Worm (Caenorhabditis elegans) whole organism, midembryonic: ENCODE measurements around the gene fezf-1.

Source experiments
- T22C8.4 ChIP-seq: fragments of 200-800 bp; sonication (Bioruptor generic); IDR thresholded peaks from 2 replicates; pipeline ENCODE4 v1.3.6; 2022; ENCODE audit warnings: missing genetic modification characterization, missing compliant biosample characterization
- cog-1 ChIP-seq: sonication (generic microtip); optimal IDR thresholded peaks from 2 replicates; lab custom pipeline; 2016; ENCODE audit warnings: missing genetic modification characterization, missing compliant biosample characterization
- flt-1 ChIP-seq: fragments of 200-800 bp; sonication (Bioruptor generic); IDR thresholded peaks from 2 replicates; pipeline ENCODE4 v1.3.6; 2022; ENCODE audit warnings: missing genetic modification characterization, missing compliant biosample characterization
- klf-2 ChIP-seq: fragments of 200-800 bp; sonication (Bioruptor generic); conservative IDR thresholded peaks from 2 replicates; pipeline ENCODE4 v1.3.6; 2022; ENCODE audit warnings: missing genetic modification reagents, missing genetic modification characterization, missing compliant biosample characterization
- med-1 ChIP-seq: sonication (generic microtip); optimal IDR thresholded peaks from 2 replicates; lab custom pipeline; 2017; ENCODE audit warnings: missing genetic modification characterization, mild to moderate bottlenecking, missing compliant biosample characterization, antibody characterized with exemption, missing genetic modification reagents; ENCODE audit not compliant: insufficient read depth
- ref-1 ChIP-seq: fragments of 200-800 bp; sonication (Bioruptor generic); conservative IDR thresholded peaks from 2 replicates; pipeline ENCODE4 v1.3.6; 2022; ENCODE audit warnings: missing genetic modification reagents, missing genetic modification characterization, missing compliant biosample characterization
- tab-1 ChIP-seq: fragments of 200-800 bp; sonication (Bioruptor generic); IDR thresholded peaks from 2 replicates; pipeline ENCODE4 v1.3.6; 2022; ENCODE audit warnings: missing genetic modification characterization, missing compliant biosample characterization
- ztf-23 ChIP-seq: fragments of 200-800 bp; sonication (Bioruptor generic); IDR thresholded peaks from 2 replicates; pipeline ENCODE4 v1.3.6; 2022; ENCODE audit warnings: missing genetic modification reagents, missing genetic modification characterization, missing compliant biosample characterization
- ztf-29 ChIP-seq: fragments of 200-800 bp; sonication (Bioruptor generic); IDR thresholded peaks from 2 replicates; pipeline ENCODE4 v1.3.6; 2022; ENCODE audit warnings: missing genetic modification reagents, missing genetic modification characterization, missing compliant biosample characterization

The fezf-1 gene

DNA sequence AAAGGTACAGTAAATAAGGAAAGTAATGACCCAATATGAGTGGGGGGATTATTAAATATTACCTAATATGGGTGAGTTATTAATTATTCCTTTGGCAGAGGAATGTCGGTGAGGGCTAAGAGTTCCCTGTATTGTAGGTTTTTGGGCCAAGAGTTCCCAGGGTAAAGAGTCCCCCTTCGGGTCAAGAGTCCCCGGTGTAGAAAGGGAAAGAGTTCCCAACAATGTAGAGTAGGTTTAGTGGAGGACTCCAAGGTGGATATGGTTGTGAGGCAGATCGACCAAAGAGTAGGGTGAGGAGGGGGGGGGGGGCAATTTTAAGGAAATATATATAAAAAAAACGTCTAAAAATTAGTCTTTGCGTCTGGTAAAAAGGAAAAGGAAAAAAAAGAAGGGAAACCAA lies 9.0 kb upstream of the fezf-1 start:
- TF ChIP-seq ztf-23 (GFP tag; lab: Robert Waterston, UW) (no peak), med-1 (GFP tag; lab: Kevin White, UChicago) (no peak), tab-1 (GFP tag; lab: Robert Waterston, UW) (no peak), flt-1 (no peak), T22C8.4 (GFP tag; lab: Robert Waterston, UW) (no peak), ztf-29 (GFP tag; lab: Robert Waterston, UW) (no peak), cog-1 (tag; lab: Kevin White, UChicago) (no peak), klf-2 (GFP tag; lab: Robert Waterston, UW) (no peak), ref-1 (GFP tag; lab: Robert Waterston, UW) (no peak)

DNA sequence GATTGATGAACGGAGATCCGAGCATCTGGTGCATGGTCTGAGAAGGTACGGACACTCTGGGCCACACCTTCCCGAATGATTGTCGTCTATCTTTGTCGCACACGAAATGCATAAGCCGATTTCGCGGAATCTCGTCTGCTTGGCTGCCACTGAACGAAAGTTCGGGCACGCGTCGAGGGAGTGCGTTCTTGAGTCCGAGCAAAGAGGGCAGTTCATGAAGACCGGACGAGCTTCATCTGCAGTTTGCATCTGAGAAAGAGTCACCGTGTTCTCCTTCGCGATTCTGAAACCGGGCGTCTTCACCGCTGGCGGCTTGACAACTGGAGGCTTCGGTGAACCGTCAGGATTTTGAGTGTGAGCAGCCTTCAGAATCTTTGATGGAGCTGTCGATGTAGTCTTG lies 7.7 kb upstream of the fezf-1 start:
- TF ChIP-seq tab-1 (GFP tag; lab: Robert Waterston, UW): no peak
- no peak for TF ChIP-seq ztf-23 (GFP tag; lab: Robert Waterston, UW)
- TF ChIP-seq cog-1 (tag; lab: Kevin White, UChicago): no peak
- TF ChIP-seq med-1 (GFP tag; lab: Kevin White, UChicago): no peak
- no peak for TF ChIP-seq klf-2 (GFP tag; lab: Robert Waterston, UW)
- TF ChIP-seq flt-1: no peak
- no peak for TF ChIP-seq T22C8.4 (GFP tag; lab: Robert Waterston, UW)
- TF ChIP-seq ztf-29 (GFP tag; lab: Robert Waterston, UW): no peak
- no peak for TF ChIP-seq ref-1 (GFP tag; lab: Robert Waterston, UW)

DNA sequence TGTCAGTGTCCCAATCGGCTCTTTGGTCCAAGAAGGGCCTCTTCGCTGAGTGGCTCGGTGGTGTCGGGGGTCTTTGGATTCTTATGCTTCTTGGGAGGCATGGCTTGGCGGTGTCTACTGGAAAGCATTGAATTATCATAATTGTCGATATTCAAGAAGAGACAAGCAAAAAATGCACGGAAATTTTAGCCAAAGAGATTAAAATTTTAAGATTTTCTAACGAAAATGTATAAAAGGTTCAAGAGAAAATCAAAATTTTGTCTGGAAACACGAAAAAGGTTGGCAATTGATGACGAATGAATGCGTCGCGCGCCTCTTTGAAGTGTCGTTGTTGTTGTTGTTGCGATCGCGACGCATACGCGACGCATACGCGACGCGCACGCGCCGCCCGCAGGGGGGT lies 5.0 kb upstream of the fezf-1 start, which contains the start of gene Y38H8A.12:
Gene Y38H8A.12 (minus strand): TSS at position 101 of the 400 bp plus-strand sequence.
- no peak for TF ChIP-seq ztf-23 (GFP tag; lab: Robert Waterston, UW)
- TF ChIP-seq klf-2 (GFP tag; lab: Robert Waterston, UW): no peak
- TF ChIP-seq ztf-29 (GFP tag; lab: Robert Waterston, UW): no peak
- no peak for TF ChIP-seq flt-1
- TF ChIP-seq ref-1 (GFP tag; lab: Robert Waterston, UW): no peak
- no peak for TF ChIP-seq cog-1 (tag; lab: Kevin White, UChicago)
- TF ChIP-seq med-1 (GFP tag; lab: Kevin White, UChicago): no peak
- TF ChIP-seq tab-1 (GFP tag; lab: Robert Waterston, UW): no peak
- no peak for TF ChIP-seq T22C8.4 (GFP tag; lab: Robert Waterston, UW)

DNA sequence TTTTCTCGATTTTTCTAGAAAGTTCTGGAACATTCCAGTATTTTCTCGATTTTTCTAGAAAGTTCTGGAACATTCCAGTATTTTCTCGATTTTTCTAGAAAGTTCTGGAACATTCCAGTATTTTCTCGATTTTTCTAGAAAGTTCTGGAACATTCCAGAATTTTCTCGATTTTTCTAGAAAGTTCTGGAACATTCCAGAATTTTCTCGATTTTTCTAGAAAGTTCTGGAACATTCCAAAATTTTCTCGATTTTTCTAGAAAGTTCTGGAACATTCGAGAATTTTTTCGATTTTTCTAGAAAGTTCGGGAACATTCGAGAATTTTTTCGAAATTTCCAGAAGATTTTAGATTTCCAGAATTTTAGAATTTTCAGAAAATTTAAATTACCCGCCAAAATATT lies 2.0 kb upstream of the fezf-1 start:
- TF ChIP-seq flt-1 (peak; percentile 89), ref-1 (GFP tag; lab: Robert Waterston, UW) (peak; percentile 50; the same call in 1 of the 2 replicates)

DNA sequence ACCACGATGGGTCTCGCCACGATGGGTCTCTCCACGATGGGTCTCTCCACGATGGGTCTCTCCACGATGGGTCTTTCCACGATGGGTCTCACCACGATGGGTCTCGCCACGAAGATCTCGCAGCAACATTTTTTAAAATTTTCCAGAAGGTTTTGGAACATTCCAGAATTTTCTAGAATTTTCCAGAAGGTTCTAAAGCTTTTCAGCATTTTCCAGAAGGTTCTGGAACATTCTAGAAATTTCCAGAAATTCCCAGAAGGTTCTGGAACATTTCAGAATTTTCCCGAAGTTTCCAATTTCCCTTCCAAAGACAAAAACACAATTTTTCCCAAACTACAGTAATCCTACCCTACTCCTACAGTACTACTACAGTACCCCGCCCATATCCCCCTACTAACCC lies 1.3 kb upstream of the fezf-1 start:
- 0 out of 2 replicates have a peak, but pooled peaks have one; percentile 5 for TF ChIP-seq flt-1

DNA sequence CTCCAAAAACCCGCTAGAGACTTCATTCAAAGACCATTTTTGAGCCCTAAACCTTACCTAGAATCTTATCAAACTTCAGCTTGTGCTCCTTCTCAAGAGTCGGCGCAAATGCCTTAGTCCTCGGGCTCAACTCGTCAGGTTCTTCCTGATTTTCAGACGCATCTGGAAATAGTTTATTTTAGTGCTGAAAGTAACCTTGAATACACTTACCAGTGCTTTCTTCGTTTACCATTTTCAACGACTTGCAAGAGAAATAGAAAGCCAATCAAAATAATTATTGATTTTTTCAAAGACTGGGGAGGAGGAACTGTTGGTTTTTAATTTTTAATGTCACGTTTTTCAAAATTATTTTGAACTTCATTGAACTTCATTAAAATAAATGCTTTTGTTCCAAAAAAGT lies 6.1 kb downstream of the fezf-1 start, which contains the start of the genes ttbk-8.1 and Y38H8A.4:
Gene ttbk-8.1 (plus strand): TSS at position 301 of the 400 bp plus-strand sequence.
Gene Y38H8A.4 (minus strand): TSS at position 366 of the 400 bp plus-strand sequence.
- TF ChIP-seq ref-1 (GFP tag; lab: Robert Waterston, UW): no peak
- TF ChIP-seq klf-2 (GFP tag; lab: Robert Waterston, UW): no peak
- no peak for TF ChIP-seq ztf-29 (GFP tag; lab: Robert Waterston, UW)

DNA sequence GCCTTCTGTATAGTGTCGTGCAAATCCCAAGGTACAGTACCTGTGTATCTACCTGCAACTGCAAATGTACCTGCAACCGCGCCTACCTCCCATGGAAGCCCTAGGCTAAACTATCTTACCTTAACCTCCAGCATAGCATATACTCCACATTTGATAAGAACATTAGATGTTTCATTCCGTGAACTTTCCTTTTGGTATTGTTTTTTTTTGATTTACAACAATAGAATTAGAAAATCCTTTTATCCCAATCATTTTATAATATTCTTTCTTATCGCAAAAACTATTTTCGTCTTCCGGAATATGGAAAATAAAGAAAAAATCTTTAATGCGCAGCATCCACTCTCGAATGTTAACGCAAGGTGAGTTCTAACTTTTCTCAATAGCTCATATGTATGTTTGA lies 8.2 kb downstream of the fezf-1 start, which contains the start of gene Y38H8A.2:
Gene Y38H8A.2 (plus strand): TSS at position 301 of the 400 bp plus-strand sequence.
- TF ChIP-seq flt-1: no peak
- no peak for TF ChIP-seq cog-1 (tag; lab: Kevin White, UChicago)
- TF ChIP-seq med-1 (GFP tag; lab: Kevin White, UChicago): no peak
- TF ChIP-seq klf-2 (GFP tag; lab: Robert Waterston, UW): no peak
- TF ChIP-seq tab-1 (GFP tag; lab: Robert Waterston, UW): no peak
- TF ChIP-seq ztf-29 (GFP tag; lab: Robert Waterston, UW): no peak
- no peak for TF ChIP-seq ref-1 (GFP tag; lab: Robert Waterston, UW)
- TF ChIP-seq ztf-23 (GFP tag; lab: Robert Waterston, UW): no peak
- TF ChIP-seq T22C8.4 (GFP tag; lab: Robert Waterston, UW): no peak

DNA sequence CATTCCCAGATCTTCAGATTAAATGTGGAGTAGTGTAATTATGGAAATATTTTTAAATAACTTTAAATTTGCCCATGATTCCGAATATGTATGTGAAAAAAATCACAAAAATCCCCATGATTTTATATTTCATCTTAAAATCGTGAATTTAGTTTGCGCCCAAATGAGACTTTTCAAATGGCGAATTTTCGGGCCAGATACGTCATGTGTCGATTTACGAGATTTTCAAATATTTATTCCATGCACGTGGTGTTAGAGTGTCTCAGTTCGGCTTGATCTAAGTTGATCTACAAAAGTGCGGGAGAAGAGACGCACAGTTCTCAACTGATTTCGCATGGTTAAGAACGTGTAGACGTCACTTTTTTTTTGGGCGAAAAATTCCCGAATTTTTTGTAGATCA lies 16.6 kb downstream of the fezf-1 start, which contains the start of gene Y38H8A.1:
Gene Y38H8A.1 (plus strand): TSS at position 301 of the 400 bp plus-strand sequence.
- TF ChIP-seq flt-1 (no peak), T22C8.4 (GFP tag; lab: Robert Waterston, UW) (no peak), ref-1 (GFP tag; lab: Robert Waterston, UW) (no peak), klf-2 (GFP tag; lab: Robert Waterston, UW) (no peak)

DNA sequence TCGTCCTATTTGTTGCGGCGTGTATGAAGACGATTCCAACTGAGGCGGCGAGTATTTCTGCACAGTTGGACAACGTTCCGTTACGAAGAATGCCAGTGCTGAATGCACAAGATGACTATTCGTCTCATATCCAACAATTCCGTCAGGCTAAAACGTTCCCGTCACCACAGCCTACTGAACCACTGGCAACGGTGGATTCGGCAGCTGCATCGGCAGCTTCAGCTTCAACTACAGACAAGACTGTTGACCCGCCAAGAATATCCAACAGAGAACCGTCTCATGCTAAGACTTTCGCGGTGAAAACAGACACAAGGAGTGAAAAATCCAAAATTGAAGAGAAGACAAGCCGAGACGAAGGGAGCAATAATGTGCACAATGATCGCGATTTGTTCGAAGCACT lies 17.7 kb downstream of the fezf-1 start:
- TF ChIP-seq ztf-29 (GFP tag; lab: Robert Waterston, UW) (no peak), flt-1 (no peak), T22C8.4 (GFP tag; lab: Robert Waterston, UW) (no peak), med-1 (GFP tag; lab: Kevin White, UChicago) (no peak), tab-1 (GFP tag; lab: Robert Waterston, UW) (no peak)

DNA sequence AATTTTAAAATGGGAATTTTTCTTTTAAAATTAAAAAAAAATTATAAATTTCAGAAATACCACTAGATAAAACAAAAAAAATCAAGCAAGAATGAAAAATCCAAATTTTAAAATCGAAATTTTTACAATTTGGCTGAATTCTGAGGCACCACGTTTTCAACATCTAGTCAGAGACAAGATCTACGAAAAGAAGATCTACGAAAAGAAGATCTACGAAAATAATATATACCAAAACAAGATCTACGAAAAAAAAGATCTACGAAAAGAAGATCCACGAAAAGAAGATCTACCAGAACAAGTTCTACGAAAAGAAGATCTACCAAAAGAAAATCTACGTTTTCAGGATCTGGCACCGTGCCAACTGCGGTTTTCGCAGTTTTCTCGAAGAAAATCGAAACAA lies 21.1 kb downstream of the fezf-1 start:
- 0 out of 2 replicates have a peak, but pooled peaks have one; percentile 19 for TF ChIP-seq flt-1
- TF ChIP-seq ztf-23 (GFP tag; lab: Robert Waterston, UW): no peak

DNA sequence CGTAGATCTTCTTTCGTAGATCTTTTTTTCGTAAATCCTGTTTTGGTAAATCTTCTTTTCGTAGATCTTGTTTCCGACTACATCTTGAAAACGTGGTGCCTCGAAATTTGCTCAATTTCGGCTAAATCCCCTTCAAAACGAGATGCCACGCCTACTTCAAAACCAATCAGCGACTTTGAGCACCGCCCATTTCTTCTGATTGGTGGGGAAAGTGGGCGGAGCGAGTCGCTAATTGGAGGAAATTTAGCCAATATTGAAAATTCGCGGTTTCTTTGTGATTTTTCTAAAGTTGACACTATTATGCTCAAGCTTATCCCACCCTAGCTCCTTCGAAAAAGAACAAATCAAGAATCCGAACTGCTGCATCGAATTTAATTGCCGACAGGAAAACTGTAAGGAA lies 21.7 kb downstream of the fezf-1 start:
- no peak for TF ChIP-seq cog-1 (tag; lab: Kevin White, UChicago)
- TF ChIP-seq klf-2 (GFP tag; lab: Robert Waterston, UW): no peak
- no peak for TF ChIP-seq ref-1 (GFP tag; lab: Robert Waterston, UW)
- no peak for TF ChIP-seq flt-1
- TF ChIP-seq tab-1 (GFP tag; lab: Robert Waterston, UW): no peak
- TF ChIP-seq med-1 (GFP tag; lab: Kevin White, UChicago): no peak
- no peak for TF ChIP-seq ztf-23 (GFP tag; lab: Robert Waterston, UW)
- no peak for TF ChIP-seq ztf-29 (GFP tag; lab: Robert Waterston, UW)
- no peak for TF ChIP-seq T22C8.4 (GFP tag; lab: Robert Waterston, UW)
